Fruit fly (Drosophila melanogaster): ENCODE measurements around the gene mre11.

DNA sequence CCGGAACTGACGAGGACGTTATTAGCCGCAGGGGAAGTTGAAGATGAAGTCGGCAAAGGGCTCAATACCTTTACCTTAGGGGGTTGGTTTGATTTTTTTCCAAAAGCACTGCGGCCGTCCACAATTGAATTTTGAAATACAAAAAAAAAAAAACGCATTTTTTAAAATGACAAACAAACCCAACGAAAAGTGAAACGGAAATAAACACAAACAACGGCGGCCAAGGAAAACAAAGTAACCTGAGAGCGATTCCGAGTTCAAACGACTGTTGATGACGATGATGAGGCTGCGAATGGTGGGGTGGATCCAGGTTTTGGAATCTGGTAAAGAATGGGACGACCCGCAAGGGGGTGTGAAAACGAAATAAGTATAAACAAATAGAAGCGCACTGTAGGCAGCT, 14.6 kb downstream of the mre11 start:
- no peak for TF ChIP-seq CG14655 (GFP tag; optimal IDR thresholded peaks at IDR 0.05)
- TF ChIP-seq CG13204 (GFP tag; optimal IDR thresholded peaks at IDR 0.05) = no peak
- no peak for TF ChIP-seq Ets98B (GFP tag; IDR thresholded peaks at IDR 0.05)
- TF ChIP-seq CG8301 (tag; optimal IDR thresholded peaks at IDR 0.05) = no peak
- no peak for TF ChIP-seq CG12605 (GFP tag; IDR thresholded peaks at IDR 0.05)
- TF ChIP-seq Pif1B (GFP tag; optimal IDR thresholded peaks at IDR 0.05) = no peak
- TF ChIP-seq D1 (tag; optimal IDR thresholded peaks at IDR 0.05) = no peak
- TF ChIP-seq CG17806 (tag; optimal IDR thresholded peaks at IDR 0.05) = no peak
- no peak for TF ChIP-seq gl (tag; optimal IDR thresholded peaks at IDR 0.05)
- TF ChIP-seq CG15710 (tag; optimal IDR thresholded peaks at IDR 0.05) = no peak
